Worm (Caenorhabditis elegans) whole organism, midembryonic: Measurements from ENCODE around the gene C26B9.7.

Experiments used
- T22C8.4 ChIP-seq: fragments of 200-800 bp; sonication (Bioruptor generic); IDR thresholded peaks from 2 replicates; pipeline ENCODE4 v1.3.6; 2022; ENCODE audit warnings: missing genetic modification characterization, missing compliant biosample characterization
- cog-1 ChIP-seq: sonication (generic microtip); optimal IDR thresholded peaks from 2 replicates; lab custom pipeline; 2016; ENCODE audit warnings: missing genetic modification characterization, missing compliant biosample characterization
- flt-1 ChIP-seq: fragments of 200-800 bp; sonication (Bioruptor generic); IDR thresholded peaks from 2 replicates; pipeline ENCODE4 v1.3.6; 2022; ENCODE audit warnings: missing genetic modification characterization, missing compliant biosample characterization
- klf-2 ChIP-seq: fragments of 200-800 bp; sonication (Bioruptor generic); conservative IDR thresholded peaks from 2 replicates; pipeline ENCODE4 v1.3.6; 2022; ENCODE audit warnings: missing genetic modification reagents, missing genetic modification characterization, missing compliant biosample characterization
- med-1 ChIP-seq: sonication (generic microtip); optimal IDR thresholded peaks from 2 replicates; lab custom pipeline; 2017; ENCODE audit warnings: missing genetic modification characterization, mild to moderate bottlenecking, missing compliant biosample characterization, antibody characterized with exemption, missing genetic modification reagents; ENCODE audit not compliant: insufficient read depth
- ref-1 ChIP-seq: fragments of 200-800 bp; sonication (Bioruptor generic); conservative IDR thresholded peaks from 2 replicates; pipeline ENCODE4 v1.3.6; 2022; ENCODE audit warnings: missing genetic modification reagents, missing genetic modification characterization, missing compliant biosample characterization
- tab-1 ChIP-seq: fragments of 200-800 bp; sonication (Bioruptor generic); IDR thresholded peaks from 2 replicates; pipeline ENCODE4 v1.3.6; 2022; ENCODE audit warnings: missing genetic modification characterization, missing compliant biosample characterization
- ztf-23 ChIP-seq: fragments of 200-800 bp; sonication (Bioruptor generic); IDR thresholded peaks from 2 replicates; pipeline ENCODE4 v1.3.6; 2022; ENCODE audit warnings: missing genetic modification reagents, missing genetic modification characterization, missing compliant biosample characterization
- ztf-29 ChIP-seq: fragments of 200-800 bp; sonication (Bioruptor generic); IDR thresholded peaks from 2 replicates; pipeline ENCODE4 v1.3.6; 2022; ENCODE audit warnings: missing genetic modification reagents, missing genetic modification characterization, missing compliant biosample characterization

Gene C26B9.7

DNA sequence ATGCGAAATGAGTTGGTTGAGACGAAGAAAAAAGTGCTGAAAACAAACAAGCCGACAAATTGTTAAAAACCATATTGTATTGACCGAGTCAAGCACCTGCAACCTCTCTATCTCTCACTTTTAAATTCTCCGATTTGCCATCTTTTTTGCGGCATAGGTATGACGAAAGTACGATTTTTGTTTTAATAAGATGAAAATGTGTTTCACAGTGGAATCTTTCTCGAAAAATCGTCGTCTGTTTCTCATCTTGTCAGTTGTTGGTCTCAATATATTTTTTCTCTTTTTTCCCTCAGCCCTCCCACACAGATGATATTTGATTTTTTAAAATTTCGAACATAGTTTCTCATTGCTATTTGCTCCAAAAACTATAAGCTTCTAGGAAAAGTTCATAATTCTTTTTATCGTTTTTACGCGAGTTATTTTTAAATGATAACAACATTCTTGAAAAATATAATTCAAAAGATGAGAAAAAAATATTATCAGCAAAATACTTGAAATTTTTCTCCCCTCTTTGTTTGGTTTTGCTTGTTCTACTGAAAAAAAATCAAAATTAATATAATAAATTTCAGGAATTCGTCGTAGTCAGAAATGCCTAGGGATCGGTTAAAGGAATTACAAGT is 6.5 kb downstream of the C26B9.7 start, which contains the start of gene syx-3:
syx-3 (plus strand) TSS at position 570 of the 620 bp plus-strand sequence.
- TF ChIP-seq flt-1 (GFP tag; lab: Robert Waterston, UW), result no peak
- TF ChIP-seq ztf-29, result no peak
- TF ChIP-seq tab-1, result no peak
- TF ChIP-seq klf-2 (GFP tag; lab: Robert Waterston, UW), result no peak
- TF ChIP-seq ref-1, result no peak
- TF ChIP-seq med-1 (GFP tag; lab: Kevin White, UChicago), result no peak
- TF ChIP-seq T22C8.4 (GFP tag; lab: Robert Waterston, UW), result no peak

DNA sequence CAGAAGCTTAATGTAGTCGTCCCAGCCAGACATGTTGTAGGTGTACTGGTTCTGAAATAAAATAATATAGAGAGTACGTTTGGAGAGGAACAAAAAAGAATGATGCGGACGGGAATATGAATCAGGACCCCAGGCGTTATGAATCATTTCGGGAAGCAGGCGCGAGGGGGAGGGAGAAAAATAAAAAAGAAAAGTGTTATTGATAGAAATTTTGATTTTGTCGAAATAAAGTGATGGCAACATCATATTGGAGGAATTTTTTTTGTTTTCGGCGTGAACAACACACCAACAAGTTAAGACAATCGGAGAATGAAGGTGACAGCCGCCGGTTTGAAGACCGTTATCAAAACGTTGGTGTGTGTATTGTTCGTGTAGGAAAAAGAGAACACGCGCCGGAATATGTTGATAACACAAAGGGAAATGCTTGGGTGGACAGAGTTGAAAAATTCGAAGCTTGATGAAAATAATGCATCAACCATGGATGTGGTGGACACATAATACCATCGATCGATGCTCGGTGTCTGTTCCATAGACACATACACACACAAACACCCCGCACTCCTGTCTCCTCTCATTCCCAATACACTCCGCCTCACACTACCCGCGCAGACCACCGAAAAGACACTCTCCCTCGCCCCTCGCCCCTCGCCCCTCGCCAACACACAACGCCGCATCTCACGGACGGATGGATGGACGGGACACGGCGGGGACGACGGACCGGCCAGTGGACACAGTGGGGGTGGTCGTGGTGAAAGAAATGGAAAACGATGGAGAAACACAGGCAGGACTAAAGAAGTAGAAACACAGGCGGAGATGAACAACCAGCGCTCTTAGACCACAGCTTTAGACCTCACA is 12.1 kb downstream of the C26B9.7 start, which contains the start of gene pfn-2:
pfn-2 (minus strand) TSS at position 51 of the 855 bp plus-strand sequence.
- TF ChIP-seq tab-1, result no peak
- TF ChIP-seq ztf-23, result peak; percentile 72; the same call in 1 of the 2 replicates
- TF ChIP-seq klf-2 (GFP tag; lab: Robert Waterston, UW), result 0 out of 2 replicates have a peak, but pooled peaks have one; percentile 9
- TF ChIP-seq flt-1 (GFP tag; lab: Robert Waterston, UW), result peak; percentile 57; the same call in 1 of the 2 replicates
- no peak for TF ChIP-seq med-1 (GFP tag; lab: Kevin White, UChicago)

DNA sequence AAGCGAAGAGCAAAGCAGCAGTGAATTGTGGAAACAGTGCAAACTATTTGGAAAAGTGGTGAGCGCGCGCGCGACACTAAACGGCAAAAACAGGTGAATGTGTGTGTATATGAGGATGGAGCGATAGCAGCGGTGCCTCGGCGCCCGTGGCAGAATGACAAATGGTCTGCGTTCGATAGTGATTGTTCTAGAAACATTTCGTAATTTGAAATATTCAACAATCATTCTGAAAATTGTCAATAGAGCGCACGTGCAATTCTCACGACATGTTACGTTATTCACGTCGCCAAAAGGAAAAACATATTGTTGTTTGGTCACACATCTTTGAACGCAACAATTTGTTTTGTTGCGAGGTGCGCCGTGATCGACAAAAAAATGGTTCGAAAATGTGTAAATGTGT is 13.1 kb downstream of the C26B9.7 start:
- no peak for TF ChIP-seq cog-1 (tag; lab: Kevin White, UChicago)
- no peak for TF ChIP-seq ztf-23
- TF ChIP-seq ztf-29, result no peak
- no peak for TF ChIP-seq T22C8.4 (GFP tag; lab: Robert Waterston, UW)
- TF ChIP-seq tab-1, result no peak
- TF ChIP-seq flt-1 (GFP tag; lab: Robert Waterston, UW), result no peak
- no peak for TF ChIP-seq med-1 (GFP tag; lab: Kevin White, UChicago)
- TF ChIP-seq klf-2 (GFP tag; lab: Robert Waterston, UW), result no peak
- TF ChIP-seq ref-1, result no peak

DNA sequence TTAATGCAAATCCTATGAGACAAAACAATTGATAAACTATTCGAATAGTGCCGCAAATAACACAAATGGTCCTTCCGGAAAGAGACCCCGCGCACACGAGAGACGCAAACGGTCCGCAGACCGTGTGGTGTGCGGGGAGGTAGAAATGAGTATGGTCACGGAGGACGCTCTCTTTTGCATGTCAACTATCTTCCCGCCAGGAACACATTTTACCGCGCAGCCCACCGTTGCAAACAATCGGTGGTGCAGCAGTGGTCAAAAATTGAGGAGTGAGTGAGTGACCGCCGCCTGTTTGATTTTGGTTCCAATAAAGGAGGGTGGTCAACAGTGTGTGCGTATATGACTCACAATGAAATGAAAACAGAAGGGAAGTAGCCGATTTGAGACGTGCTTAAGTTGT is 18.6 kb downstream of the C26B9.7 start:
- TF ChIP-seq ref-1, result no peak
- TF ChIP-seq flt-1 (GFP tag; lab: Robert Waterston, UW), result no peak
- TF ChIP-seq cog-1 (tag; lab: Kevin White, UChicago), result peak; percentile 23
- no peak for TF ChIP-seq tab-1
- TF ChIP-seq ztf-29, result no peak

DNA sequence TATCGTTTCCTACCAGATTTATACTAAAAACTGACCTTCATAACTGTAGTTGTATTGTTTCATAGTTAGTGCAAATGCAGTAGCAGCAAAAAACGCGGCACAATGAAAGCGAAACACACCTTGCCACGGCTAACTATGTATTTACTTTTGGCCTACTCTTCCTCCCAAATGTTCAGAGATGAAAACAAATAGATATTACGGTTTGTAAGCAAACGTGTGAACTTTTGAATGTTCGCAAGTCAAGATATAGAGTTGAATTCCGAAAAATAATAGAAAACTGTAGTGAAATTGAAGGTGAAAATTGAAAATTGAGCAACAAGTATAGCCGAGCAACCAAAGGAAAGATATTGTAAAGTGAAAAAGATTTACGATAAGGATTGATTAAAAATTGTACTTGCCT is 22.1 kb downstream of the C26B9.7 start, which contains the start of gene chtl-1:
chtl-1 (minus strand) TSS at position 101 of the 400 bp plus-strand sequence.
- TF ChIP-seq ztf-29 (no peak), med-1 (GFP tag; lab: Kevin White, UChicago) (no peak), T22C8.4 (GFP tag; lab: Robert Waterston, UW) (no peak), ztf-23 (no peak), cog-1 (tag; lab: Kevin White, UChicago) (no peak), tab-1 (no peak), flt-1 (GFP tag; lab: Robert Waterston, UW) (no peak), klf-2 (GFP tag; lab: Robert Waterston, UW) (no peak), ref-1 (no peak)

DNA sequence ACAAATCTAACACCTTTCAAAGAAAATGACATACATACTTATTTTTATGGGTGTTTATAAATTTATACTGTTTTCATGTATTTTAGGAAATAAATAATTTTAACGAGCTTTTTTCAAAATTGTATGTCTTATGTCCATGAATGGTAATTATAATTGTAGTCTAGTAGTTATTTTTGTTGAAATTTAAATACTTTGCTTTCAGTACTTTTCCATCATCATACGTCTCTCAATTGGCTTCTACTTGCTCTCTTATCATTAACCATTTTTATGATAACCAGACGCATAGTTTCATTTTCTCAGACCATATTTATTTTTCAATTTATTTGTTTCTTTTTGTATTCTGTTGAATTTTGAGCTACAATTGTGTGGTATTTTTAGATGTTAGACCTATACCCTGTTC is 23.3 kb downstream of the C26B9.7 start, which contains the start of gene F35C8.5:
F35C8.5 (plus strand) TSS at position 377 of the 400 bp plus-strand sequence.
- no peak for TF ChIP-seq cog-1 (tag; lab: Kevin White, UChicago)

DNA sequence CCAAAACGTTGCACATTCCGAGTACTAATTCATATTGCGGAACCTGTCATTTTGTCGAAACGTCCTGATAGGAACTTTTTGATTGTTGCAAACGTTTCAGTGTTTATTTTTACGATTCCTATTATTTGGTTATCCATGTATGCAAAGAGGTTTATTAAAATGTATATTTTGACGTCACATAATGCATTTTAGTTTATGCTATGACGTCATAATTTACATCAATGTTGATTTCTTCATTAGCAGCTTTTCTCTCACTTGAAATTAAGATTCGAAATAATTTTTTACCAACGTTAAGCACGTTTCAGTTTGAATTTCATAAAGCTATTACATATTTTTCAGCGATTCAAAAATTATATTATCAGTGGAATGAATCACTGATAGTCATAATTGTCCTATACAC is 24.5 kb downstream of the C26B9.7 start:
- TF ChIP-seq klf-2 (GFP tag; lab: Robert Waterston, UW), result no peak
- no peak for TF ChIP-seq ztf-23

DNA sequence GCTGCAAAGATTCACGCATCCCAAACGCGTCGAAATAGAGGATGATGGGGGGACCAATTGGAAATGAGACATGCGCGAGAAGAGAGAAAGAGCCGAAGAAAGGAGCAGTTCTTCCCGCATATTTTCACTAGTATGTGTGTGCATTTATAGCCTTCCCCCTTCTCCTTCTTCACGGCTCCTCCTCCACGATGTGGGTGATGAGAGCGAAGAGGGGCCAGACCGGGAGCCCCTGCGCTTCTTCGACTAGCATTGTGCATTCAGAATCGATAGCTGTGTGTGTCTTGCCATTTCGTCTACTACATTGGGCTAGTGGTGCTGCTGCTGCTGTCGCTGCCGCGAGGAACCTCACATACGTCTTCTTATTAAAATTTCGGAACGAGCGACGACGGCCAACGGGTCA is 26.1 kb downstream of the C26B9.7 start, which contains the start of gene jkk-1:
jkk-1 (plus strand) TSS at position 249 of the 400 bp plus-strand sequence.
- peak; percentile 17 for TF ChIP-seq cog-1 (tag; lab: Kevin White, UChicago)
- TF ChIP-seq klf-2 (GFP tag; lab: Robert Waterston, UW), result no peak

DNA sequence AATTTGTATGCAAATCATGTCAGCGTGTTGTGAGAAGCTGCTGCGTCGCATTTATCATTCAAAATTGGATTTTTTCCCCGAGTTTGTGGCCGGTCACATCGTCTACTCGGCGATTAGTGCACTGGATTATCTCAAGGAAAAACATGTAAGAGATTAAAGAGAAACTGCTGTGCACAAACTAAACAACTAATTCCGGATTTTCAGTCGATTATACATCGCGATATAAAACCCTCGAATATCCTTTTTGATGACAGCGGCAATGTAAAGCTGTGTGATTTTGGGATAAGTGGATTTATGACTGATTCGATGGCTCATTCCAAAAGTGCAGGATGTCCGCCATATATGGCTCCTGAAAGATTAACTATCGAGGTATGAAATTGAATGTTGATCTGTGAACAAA is 28.5 kb downstream of the C26B9.7 start:
- TF ChIP-seq ztf-23 (no peak), tab-1 (no peak), klf-2 (GFP tag; lab: Robert Waterston, UW) (no peak), ref-1 (no peak), ztf-29 (no peak), cog-1 (tag; lab: Kevin White, UChicago) (no peak), T22C8.4 (GFP tag; lab: Robert Waterston, UW) (no peak), med-1 (GFP tag; lab: Kevin White, UChicago) (no peak), flt-1 (GFP tag; lab: Robert Waterston, UW) (no peak)

DNA sequence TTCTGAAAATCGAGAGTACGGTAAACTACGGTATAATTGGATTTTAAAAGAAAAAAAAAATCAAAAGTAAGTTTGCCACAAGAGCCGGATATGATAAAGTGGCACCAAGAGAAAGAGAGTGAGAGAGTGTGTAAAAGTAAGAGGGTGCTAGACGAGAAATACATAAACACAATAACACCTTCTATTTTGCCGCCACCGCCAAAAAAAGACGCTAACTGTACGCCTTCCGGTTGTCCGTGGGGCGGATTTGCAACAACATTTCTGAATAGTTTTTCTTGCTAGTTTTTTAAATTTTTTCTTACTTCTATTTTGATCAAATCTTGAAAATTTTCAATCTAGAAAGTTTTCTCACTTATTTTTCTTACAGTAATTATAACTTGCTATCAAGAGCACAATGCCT is 30.5 kb downstream of the C26B9.7 start, which contains the start of gene F35C8.8:
F35C8.8 (minus strand) TSS at position 2 of the 400 bp plus-strand sequence.
- TF ChIP-seq ztf-29, result no peak
- TF ChIP-seq cog-1 (tag; lab: Kevin White, UChicago), result no peak
- no peak for TF ChIP-seq tab-1
- no peak for TF ChIP-seq flt-1 (GFP tag; lab: Robert Waterston, UW)
- no peak for TF ChIP-seq T22C8.4 (GFP tag; lab: Robert Waterston, UW)
- no peak for TF ChIP-seq klf-2 (GFP tag; lab: Robert Waterston, UW)
- TF ChIP-seq ztf-23, result no peak
- TF ChIP-seq med-1 (GFP tag; lab: Kevin White, UChicago), result no peak
- TF ChIP-seq ref-1, result no peak
